Worm (Caenorhabditis elegans) whole organism, mixed stage, embryonic: Measurements from ENCODE around the gene plpp-1.3.

Source experiments
- blmp-1 ChIP-seq: fragments of 150-350 bp; optimal IDR thresholded peaks from 2 replicates; lab custom pipeline; 2014; ENCODE audit warnings: missing biosample characterization, missing genetic modification characterization
- elt-1 ChIP-seq: sonication (generic microtip); optimal IDR thresholded peaks from 2 replicates; lab custom pipeline; 2017; ENCODE audit warnings: missing genetic modification characterization, mild to moderate bottlenecking, missing compliant biosample characterization, antibody characterized with exemption, moderate library complexity, borderline replicate concordance; ENCODE audit not compliant: insufficient read depth
- lin-13 ChIP-seq: fragments of 150-350 bp; optimal IDR thresholded peaks from 2 replicates; lab custom pipeline; 2014; ENCODE audit warnings: missing biosample characterization, missing genetic modification characterization
- nhr-237 ChIP-seq: fragments of 150-350 bp; optimal IDR thresholded peaks from 2 replicates; lab custom pipeline; 2014; ENCODE audit warnings: missing biosample characterization, missing genetic modification characterization
- snpc-4 ChIP-seq: fragments of 150-350 bp; optimal IDR thresholded peaks from 2 replicates; lab custom pipeline; 2014; ENCODE audit warnings: missing biosample characterization, missing genetic modification characterization
- unc-62 ChIP-seq: fragments of 150-350 bp; optimal IDR thresholded peaks from 2 replicates; lab custom pipeline; 2014; ENCODE audit warnings: missing biosample characterization, missing genetic modification reagents, missing genetic modification characterization
- ztf-11 ChIP-seq: fragments of 150-350 bp; optimal IDR thresholded peaks from 2 replicates; lab custom pipeline; 2014; ENCODE audit warnings: missing biosample characterization, missing genetic modification characterization

- TF ChIP-seq ztf-11: no peak
- no peak for TF ChIP-seq lin-13 (tag; lab: Kevin White, UChicago)
- TF ChIP-seq blmp-1 (tag; lab: Kevin White, UChicago): no peak
- TF ChIP-seq unc-62 (GFP tag; lab: Kevin White, UChicago): no peak
- TF ChIP-seq nhr-237 (tag; lab: Kevin White, UChicago): no peak
- TF ChIP-seq elt-1 (tag; lab: Kevin White, UChicago): no peak
- no peak for TF ChIP-seq snpc-4
These were observed 28.2 kb upstream of the plpp-1.3 start for ce11 chrX:10666871-10667270.
